Fruit fly (Drosophila melanogaster): Measurements from ENCODE around the gene comm3.

Gene comm3

DNA sequence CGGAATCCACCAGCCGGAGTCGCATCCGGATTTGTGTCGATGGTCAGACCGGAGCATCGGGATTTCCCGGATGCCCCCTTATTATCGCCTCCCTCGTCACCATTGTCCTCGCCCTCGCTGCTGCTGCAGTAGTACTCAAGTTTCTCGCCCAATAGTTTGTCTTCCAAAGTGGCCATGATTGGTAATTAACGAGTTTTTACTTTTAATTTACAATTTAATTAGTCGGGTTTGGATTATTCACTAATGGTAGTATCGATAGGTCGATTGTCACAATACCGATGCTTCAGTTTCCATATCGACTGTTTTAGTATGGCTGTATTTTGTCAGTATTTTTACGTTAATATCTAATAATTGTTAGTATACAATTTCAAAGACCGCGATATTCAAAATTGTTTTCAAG is 37.5 kb downstream of the comm3 start, which contains the start of gene CG7650 (continued):
- TF ChIP-seq Asciz (GFP tag; optimal IDR thresholded peaks at IDR 0.05) (no peak), prd (optimal IDR thresholded peaks at IDR 0.05) (no peak), prd (GFP tag; IDR thresholded peaks at IDR 0.05) (no peak), dysf (GFP tag; IDR thresholded peaks at IDR 0.05) (no peak), Tbp (GFP tag; optimal IDR thresholded peaks at IDR 0.05) (no peak), CG10209 (GFP tag; optimal IDR thresholded peaks at IDR 0.05) (no peak), Scr (GFP tag; IDR thresholded peaks at IDR 0.05; ENCODE audit: partially characterized antibody) (peak; percentile 89), Antp (GFP tag; optimal IDR thresholded peaks at IDR 0.05) (no peak), jigr1 (GFP tag; IDR thresholded peaks at IDR 0.05) (no peak), CG13296 (GFP tag; optimal IDR thresholded peaks at IDR 0.05) (no peak), btn (GFP tag; optimal IDR thresholded peaks at IDR 0.05) (no peak), bbx (GFP tag; IDR thresholded peaks at IDR 0.05; ENCODE audit: partially characterized antibody) (peak; percentile 94), CG10267 (tag; optimal IDR thresholded peaks at IDR 0.05) (peak; percentile 74), run (tag; optimal IDR thresholded peaks at IDR 0.05) (no peak), NC2α (GFP tag; optimal IDR thresholded peaks at IDR 0.05) (no peak), CG7357 (GFP tag; IDR thresholded peaks at IDR 0.05) (no peak), kay (GFP tag; optimal IDR thresholded peaks at IDR 0.05) (no peak), knrl (GFP tag; IDR thresholded peaks at IDR 0.05; ENCODE audit: partially characterized antibody) (peak; percentile 86), CG32767 (GFP tag; IDR thresholded peaks at IDR 0.05) (no peak), nerfin-1 (tag; optimal IDR thresholded peaks at IDR 0.05) (no peak), cas (GFP tag; IDR thresholded peaks at IDR 0.05) (no peak), sug (tag; optimal IDR thresholded peaks at IDR 0.05) (no peak), Eip74EF (GFP tag; optimal IDR thresholded peaks at IDR 0.05) (no peak), CoRest (tag; optimal IDR thresholded peaks at IDR 0.05) (no peak), CG7745 (tag; optimal IDR thresholded peaks at IDR 0.05) (peak; percentile 96), CG4328 (GFP tag; optimal IDR thresholded peaks at IDR 0.05) (no peak), stc (GFP tag; IDR thresholded peaks at IDR 0.05) (no peak), toy (GFP tag; IDR thresholded peaks at IDR 0.05) (no peak), CG6689 (GFP tag; IDR thresholded peaks at IDR 0.05) (no peak), CG15073 (GFP tag; optimal IDR thresholded peaks at IDR 0.05) (no peak), zen2 (GFP tag; IDR thresholded peaks at IDR 0.05; ENCODE audit: partially characterized antibody) (peak; percentile 93), luna (GFP tag; optimal IDR thresholded peaks at IDR 0.05) (no peak), Hey (tag; optimal IDR thresholded peaks at IDR 0.05) (no peak), HmgD (GFP tag; optimal IDR thresholded peaks at IDR 0.05) (no peak), CG14667 (GFP tag; IDR thresholded peaks at IDR 0.05) (no peak), CG1233 (GFP tag; optimal IDR thresholded peaks at IDR 0.05) (no peak), CG11560 (tag; IDR thresholded peaks at IDR 0.05) (no peak), lola (GFP tag; optimal IDR thresholded peaks at IDR 0.05) (no peak), trh (GFP tag; optimal IDR thresholded peaks at IDR 0.05) (no peak), tgo (GFP tag; IDR thresholded peaks at IDR 0.05) (no peak), trem (tag; optimal IDR thresholded peaks at IDR 0.05) (peak; percentile 54), Pdp1 (GFP tag; optimal IDR thresholded peaks at IDR 0.05) (no peak), CG15696 (tag; optimal IDR thresholded peaks at IDR 0.05) (no peak), Dll (GFP tag; IDR thresholded peaks at IDR 0.05; ENCODE audit: partially characterized antibody) (peak; percentile 96), ems (GFP tag; optimal IDR thresholded peaks at IDR 0.05) (no peak), gcm (GFP tag; optimal IDR thresholded peaks at IDR 0.05) (no peak), Hmr (GFP tag; optimal IDR thresholded peaks at IDR 0.05) (no peak), otp (GFP tag; IDR thresholded peaks at IDR 0.05) (no peak), CG11398 (GFP tag; optimal IDR thresholded peaks at IDR 0.05) (no peak), CG12659 (GFP tag; optimal IDR thresholded peaks at IDR 0.05) (no peak), abd-A (tag; optimal IDR thresholded peaks at IDR 0.05) (no peak)
